Worm (Caenorhabditis elegans): ENCODE data around the gene ZK353.9.

ZK353.9 gene

DNA sequence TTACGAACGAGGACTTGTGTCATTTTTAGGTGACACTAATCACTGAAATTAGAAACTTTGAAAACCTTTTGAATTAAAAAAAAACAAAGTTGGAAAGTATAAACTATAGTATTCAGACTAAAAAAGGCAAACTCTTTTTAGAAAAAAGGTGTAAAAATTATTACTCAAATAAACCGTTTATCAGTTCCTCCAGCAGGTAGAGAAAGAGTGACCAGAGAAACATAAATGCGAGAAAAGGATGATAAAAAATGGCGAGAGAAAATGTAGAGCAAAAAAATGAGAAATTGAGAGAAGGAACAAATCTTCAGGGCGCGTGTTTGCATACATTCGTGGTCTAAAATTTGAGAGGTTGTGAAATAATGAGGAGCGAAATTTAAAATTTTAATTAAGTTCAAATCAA lies 7.4 kb upstream of the ZK353.9 start, which contains the start of gene lap-1:
TSS of gene lap-1 (minus strand) at position 42 of the 400 bp plus-strand sequence.
- no peak for TF ChIP-seq unc-62 (GFP tag; optimal IDR thresholded peaks at IDR 0.05)

DNA sequence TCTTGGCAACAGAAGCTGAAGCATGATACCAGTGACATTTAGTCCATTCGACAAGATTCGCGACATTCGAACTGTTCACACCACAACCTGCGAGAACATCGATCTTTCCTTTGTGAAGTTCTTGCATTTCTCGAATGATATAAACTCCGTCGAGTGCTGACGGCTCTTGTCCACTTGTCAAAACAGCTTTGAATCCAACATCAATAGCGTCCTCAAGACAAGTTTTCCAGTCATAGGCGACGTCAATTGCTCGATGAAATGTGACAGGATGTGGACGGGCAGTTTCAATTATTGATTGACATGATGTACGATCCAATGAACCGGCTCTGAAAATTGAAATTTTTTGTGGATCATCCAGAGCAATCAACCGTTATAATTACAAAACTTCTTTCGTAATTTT lies 6.7 kb upstream of the ZK353.9 start:
- no peak for TF ChIP-seq unc-62 (GFP tag; optimal IDR thresholded peaks at IDR 0.05)

DNA sequence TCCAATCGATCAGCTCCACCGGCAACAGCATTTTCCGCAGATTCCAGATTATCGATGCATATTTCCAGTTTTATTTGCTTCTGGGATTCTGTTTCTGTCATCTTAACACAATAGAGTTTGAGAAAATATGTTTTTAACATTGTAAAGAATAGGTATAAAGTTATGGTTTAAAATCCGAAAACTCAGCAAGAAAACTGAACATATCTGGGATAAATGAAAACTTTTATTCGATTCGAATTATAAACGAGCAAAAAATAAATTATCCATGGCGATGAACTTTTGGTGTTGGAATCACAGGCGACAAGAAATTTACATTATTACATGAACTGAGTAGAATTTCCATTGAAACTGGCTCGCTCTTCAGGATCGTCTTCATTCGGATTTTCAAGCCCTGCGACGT lies 5.8 kb upstream of the ZK353.9 start, which contains the start of gene cutc-1:
TSS of gene cutc-1 (minus strand) at position 101 of the 400 bp plus-strand sequence.
- no peak for TF ChIP-seq unc-62 (GFP tag; optimal IDR thresholded peaks at IDR 0.05)

DNA sequence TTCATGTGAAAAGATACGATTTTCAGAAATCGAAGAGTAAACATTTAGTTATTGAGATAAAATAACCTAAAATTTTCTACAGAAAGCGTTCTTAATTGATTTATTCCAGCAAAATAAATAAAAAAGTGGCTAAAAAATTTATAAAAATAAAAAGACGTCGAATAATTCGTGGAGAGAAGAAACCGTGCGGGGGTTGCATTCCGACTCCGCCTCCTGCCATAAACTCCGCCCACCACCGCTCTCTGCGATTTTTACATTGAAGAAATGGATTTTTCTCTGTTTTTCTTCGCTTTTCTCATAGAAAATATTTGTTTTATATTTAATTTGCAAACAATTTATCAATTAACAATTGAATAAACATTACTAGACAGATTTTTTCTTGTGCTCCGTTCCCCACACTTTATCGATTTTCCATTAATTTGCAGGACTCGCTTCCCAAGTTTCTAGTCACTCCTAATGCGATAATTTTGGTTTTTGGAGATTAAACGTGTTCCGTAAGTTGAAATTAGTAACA lies 3.8 kb upstream of the ZK353.9 start, which contains the start of the genes ubxn-4 and cyy-1:
TSS of gene ubxn-4 (minus strand) at position 114 of the 514 bp plus-strand sequence.
TSS of gene cyy-1 (plus strand) at position 426 of the 514 bp plus-strand sequence.
- TF ChIP-seq unc-62 (GFP tag; optimal IDR thresholded peaks at IDR 0.05) = no peak

DNA sequence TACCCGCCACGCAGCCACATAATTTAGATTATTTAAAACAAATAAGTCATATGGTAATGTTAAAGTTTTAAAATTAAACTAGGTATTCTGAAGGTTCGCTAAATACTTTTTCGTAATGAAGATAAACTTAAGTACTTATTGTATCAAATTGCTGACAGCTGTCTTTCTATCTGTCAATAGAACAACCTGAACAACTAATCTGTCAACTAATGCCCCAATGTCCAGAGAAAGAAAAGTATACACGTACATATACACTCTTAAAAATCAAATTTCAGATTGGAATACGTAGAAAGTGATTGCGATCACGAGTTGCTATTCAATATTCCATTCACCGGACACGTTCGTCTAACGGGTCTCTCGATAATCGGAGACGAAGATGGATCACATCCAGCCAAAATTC lies 1.5 kb downstream of the ZK353.9 start:
- no peak for TF ChIP-seq unc-62 (GFP tag; optimal IDR thresholded peaks at IDR 0.05)

DNA sequence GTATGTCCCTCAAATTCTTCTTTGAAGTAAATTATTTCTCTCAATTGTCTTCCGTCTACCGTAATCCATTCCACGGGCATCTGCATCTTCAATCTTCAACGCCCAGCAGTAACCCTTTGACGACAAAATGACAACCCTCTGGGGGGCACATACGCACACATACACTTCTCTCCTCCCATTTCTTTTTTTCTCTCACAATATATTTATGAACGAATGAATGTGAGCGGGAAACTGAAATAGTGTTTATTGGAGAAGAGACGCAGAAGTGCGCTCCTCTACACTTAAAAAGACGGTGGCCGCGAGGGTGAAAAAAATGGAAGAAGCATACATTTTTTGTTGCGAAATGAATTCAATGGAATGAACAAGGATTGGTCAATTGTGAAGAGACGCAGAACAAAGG lies 2.7 kb downstream of the ZK353.9 start:
- TF ChIP-seq unc-62 (GFP tag; optimal IDR thresholded peaks at IDR 0.05) = no peak

DNA sequence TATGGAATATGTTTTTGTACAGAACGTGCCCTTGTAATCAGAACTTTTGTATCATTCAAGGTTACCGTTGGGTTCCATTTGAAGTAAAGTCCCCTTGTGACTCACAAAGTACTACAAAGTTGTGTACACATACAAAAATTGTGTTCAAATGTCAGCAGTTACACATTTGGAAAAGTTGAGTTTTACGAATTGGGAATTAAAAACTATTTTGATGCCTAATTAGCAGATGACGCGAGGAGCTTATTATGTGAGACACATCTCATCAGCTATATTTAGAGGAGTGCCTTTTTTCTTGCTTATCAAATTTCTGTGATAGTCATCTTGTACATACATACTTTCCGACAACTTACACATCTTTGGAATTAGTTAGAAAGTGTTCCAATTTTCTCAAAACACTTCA lies 4.2 kb downstream of the ZK353.9 start:
- TF ChIP-seq unc-62 (GFP tag; optimal IDR thresholded peaks at IDR 0.05) = no peak

DNA sequence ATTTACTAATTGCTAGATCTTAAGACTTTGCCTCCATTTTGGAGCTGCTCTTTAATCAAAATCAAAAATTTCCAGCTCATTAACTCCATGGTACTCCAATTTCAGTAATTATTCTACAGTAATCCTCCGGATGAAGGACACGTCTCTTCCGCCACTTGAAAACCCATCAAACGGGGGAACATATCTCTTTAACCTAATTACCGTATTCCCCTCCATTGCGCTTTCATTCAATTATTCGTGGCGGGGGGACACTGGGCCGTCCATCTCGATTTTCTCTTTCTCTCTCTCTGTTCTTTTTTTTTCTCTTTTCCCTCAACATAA lies 7.5 kb downstream of the ZK353.9 start:
- TF ChIP-seq unc-62 (GFP tag; optimal IDR thresholded peaks at IDR 0.05) = no peak

DNA sequence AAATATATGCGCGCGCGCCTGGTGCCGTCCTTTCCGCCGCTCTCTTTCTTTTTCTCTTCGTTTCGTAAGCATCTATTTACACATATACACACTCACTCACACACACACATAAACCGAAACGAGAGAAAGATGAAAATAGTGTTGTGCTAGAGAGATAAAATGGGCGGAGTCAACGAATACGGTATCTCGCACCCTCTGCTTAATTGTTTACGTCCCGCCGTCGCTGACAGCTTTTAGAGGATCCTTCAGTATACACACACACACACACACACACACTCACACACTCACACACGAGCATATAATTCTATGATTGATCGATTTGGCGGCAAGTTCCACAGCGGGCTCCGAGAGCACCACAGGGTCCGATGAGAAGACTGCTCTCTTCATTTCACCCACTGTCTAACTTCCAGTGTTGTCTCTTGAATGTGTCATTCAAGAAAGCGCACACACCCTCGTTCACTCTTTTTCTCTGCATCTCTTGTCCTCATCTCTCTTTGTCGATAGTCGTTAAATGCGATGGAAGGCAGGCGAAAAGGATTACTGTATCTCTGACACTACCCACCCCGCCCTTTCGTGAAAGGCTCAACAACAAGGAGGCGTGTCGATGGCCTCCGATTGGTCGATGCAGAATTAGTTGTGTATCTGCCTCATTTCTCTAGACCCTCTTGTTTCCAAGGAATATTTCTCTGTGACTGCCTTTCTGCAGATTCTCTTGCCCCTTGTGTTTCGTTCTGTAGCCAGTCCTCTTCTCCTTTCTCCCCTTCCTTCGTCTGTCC lies 8.1 kb downstream of the ZK353.9 start:
- no peak for TF ChIP-seq unc-62 (GFP tag; optimal IDR thresholded peaks at IDR 0.05)

DNA sequence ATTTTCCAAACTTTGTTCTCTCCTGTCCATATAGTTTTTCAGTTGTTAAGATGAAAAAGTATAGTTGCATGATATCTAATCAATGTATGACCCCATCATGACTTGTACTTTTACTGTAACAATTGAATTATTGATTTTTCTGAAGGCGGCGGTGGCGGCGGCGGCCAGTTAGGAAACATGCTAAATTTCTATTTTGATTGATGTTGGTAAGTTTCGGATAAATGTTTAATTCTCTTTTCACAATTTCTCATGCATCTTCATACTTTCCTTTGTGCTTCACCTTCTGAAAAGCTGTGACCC lies 8.6 kb downstream of the ZK353.9 start, which contains the start of gene sor-1:
TSS of gene sor-1 (plus strand) at position 201 of the 300 bp plus-strand sequence.
- TF ChIP-seq unc-62 (GFP tag; optimal IDR thresholded peaks at IDR 0.05) = no peak

DNA sequence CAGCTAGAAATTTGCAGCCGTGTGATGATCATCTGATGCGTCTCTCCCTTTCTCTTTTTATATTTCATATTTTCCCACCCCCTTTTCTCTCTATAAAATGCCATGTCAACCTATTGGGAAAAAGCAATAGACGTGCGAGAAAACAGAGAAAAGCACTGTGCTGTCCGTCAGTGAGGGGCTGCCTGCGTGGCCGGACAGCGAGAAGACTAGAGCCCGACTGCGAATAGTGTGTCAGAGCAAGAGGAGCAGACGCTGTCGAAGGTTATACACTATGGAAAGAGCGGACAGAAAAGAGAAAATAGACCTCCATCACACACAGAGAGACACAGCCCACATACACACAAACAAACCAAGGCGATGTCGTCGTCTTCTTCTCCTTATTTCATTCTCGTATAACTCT lies 15.8 kb downstream of the ZK353.9 start:
- no peak for TF ChIP-seq unc-62 (GFP tag; optimal IDR thresholded peaks at IDR 0.05)

DNA sequence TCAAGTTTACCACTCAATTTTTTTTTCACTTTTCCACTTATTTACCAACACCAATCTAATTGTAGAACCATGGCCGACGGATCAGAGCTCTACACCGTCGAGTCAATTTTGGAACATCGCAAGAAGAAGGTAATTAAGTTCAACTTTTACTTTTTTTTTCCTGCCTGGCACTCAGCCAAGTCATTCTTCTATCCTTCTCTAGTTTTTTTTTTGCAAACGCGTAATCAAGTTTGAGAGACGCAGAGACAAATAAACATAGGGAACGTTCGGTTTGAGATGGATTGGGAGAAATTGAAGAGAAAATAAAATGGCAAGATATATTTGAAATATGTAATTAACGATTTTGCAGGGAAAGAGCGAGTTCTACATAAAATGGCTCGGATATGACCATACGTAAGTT lies 17.0 kb downstream of the ZK353.9 start, which contains the start of gene cec-1:
TSS of gene cec-1 (plus strand) at position 63 of the 400 bp plus-strand sequence.
- TF ChIP-seq unc-62 (GFP tag; optimal IDR thresholded peaks at IDR 0.05) = no peak

DNA sequence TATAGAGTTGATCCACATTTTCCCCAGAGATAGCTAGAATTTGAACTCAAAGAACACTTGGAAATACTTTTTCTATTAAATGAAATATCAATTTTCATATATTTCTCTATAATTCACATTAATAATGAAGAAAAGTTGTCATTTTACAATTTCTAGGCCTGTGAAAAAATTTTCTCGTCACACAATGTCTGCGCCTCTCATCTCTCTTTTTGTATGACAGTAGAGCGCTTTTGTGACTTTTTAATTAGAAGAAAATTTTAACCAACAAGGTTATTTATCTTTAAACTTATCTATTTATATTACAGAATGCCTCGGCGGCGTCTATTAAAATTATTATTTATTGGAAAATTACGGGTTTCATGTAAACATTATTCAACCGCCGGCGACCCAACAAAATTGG lies 19.7 kb downstream of the ZK353.9 start, which contains the start of gene ZK1236.1:
TSS of gene ZK1236.1 (plus strand) at position 263 of the 400 bp plus-strand sequence.
- no peak for TF ChIP-seq unc-62 (GFP tag; optimal IDR thresholded peaks at IDR 0.05)

DNA sequence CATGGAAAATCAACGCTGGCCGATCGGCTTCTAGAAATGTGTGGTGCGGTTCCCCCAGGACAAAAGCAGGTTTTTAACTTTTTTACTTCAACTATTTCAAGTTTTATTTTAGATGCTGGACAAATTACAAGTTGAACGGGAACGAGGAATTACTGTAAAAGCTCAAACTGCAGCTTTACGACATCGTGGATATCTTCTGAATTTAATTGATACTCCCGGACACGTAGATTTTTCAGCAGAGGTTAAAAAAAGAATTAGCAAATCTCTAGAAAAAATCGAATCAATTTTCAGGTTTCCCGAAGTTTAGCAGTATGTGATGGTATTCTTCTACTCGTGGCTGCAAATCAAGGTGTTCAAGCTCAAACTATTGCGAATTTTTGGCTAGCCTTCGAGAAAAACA lies 20.2 kb downstream of the ZK353.9 start:
- no peak for TF ChIP-seq unc-62 (GFP tag; optimal IDR thresholded peaks at IDR 0.05)

DNA sequence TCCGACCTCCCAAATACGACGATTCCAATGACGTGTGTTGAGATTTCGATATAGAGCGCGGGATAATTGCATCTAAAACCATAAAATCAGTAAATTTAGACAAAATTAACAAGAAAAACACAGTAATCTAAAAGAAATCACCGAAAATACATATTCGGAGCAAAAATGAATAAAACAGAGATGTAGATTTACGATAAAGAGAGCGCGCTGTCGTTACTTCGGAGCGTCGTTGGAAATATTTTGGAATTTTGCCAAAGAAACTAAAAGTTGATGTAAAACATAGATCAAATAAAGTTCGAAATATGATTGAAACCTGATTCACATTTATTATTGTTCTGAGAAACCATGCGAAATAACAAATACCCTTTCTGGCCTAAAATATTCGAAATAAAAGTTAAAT lies 22.8 kb downstream of the ZK353.9 start, which contains the start of gene ZK1236.5:
TSS of gene ZK1236.5 (minus strand) at position 72 of the 400 bp plus-strand sequence.
- TF ChIP-seq unc-62 (GFP tag; optimal IDR thresholded peaks at IDR 0.05) = no peak

DNA sequence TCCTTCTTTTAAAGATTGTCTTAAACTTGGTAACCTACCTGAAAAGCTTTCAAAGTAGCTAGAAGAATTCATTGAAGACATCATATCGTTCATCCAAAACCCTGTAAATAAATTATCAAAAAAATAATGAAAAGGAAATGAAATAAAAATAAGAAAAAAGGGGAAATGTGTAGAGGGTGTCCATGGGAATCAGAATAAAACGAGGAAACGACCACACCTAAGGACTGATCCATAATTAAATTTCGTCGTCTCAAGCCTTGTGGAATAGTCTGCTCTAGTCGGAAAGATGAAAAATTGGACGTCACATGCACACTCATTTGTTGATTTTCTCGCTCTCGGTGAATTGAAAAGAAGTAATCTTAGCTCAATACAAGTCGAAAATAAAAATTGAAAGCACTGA lies 25.8 kb downstream of the ZK353.9 start, which contains the start of gene ZK1236.9:
TSS of gene ZK1236.9 (minus strand) at position 101 of the 400 bp plus-strand sequence.
- no peak for TF ChIP-seq unc-62 (GFP tag; optimal IDR thresholded peaks at IDR 0.05)

DNA sequence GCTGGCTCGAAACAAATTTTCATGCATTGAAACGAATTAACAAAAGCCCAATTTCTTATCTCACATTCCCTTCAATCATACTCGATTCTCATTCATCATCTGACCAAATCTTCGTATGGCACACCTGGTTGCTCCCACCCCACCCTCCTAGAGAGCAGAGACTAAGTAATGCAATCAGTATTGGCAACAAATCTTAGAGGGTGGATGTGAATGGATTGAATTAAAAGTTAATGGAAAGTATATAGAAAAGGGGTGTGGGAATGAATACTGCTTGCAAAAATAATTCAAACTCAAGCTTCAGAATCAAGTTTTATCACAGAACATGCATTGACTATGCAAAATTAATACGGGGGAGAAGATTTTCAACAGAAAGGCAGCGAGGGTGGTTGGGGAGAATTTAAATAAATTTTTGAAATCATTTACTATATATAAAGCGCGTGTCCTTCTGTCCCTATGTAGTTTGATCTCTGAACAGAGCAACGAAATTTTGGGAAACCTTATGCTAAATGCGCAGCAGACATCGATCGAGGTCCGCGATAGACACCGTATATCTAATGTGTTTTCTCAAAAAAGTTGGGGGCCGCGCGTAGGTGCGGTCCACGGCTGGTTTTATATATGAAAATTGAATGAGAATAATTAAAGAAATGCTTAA lies 28.6 kb downstream of the ZK353.9 start:
- no peak for TF ChIP-seq unc-62 (GFP tag; optimal IDR thresholded peaks at IDR 0.05)
